Fruit fly (Drosophila melanogaster) ovary, adult (tissue): Measurements from ENCODE around the gene Lcp65Ag1.

ENCODE experiments used
- CG17801 ChIP-seq: fragments of 200-800 bp; optimal IDR thresholded peaks from 2 replicates; lab custom pipeline; 2019; ENCODE audit warnings: missing biosample characterization, mild to moderate bottlenecking, missing genetic modification characterization, moderate library complexity; ENCODE audit not compliant: partially characterized antibody

Gene Lcp65Ag1

dm6 chr3L:6110673-6111449, 24.2 kb downstream of the Lcp65Ag1 start:
- TF ChIP-seq CG17801 (GFP tag; lab: Kevin White, UChicago): no peak

DNA sequence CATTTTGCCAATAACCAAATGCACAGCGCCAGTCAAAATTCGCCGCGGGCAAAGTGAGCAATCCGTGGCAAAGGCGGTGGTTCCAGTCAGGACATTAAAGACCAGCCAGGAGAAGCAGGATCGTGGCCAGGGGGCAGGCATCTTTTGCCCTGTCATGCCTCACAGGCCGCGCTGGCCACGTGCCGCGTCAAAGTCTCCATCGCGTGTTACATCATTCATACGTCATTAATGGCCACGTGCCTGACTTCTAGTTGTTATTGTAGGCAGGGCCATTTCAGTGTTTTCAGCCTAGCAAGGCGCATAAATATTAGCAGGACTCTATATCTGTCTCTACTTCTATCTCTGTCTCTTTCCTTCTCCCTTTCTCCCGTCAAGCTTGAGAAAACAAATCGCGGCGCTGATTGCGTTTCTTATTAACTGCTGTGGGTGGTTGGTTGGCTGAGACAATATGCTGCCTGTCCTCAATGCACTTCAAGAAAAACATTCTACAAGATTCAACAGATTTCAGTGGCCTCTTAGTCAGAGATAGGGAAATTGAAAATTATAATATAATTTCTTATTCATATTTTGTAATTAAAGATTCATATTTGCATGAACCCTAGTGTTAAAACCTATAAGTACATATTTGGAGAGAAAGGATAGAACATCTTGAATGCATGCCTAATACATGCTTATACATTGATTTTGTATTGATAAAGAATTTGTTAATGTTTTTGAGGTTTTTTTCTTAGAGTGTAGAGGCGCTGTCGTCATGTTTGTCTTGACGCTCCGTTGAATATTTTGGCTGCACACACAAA, 26.6 kb downstream of the Lcp65Ag1 start:
- no peak for TF ChIP-seq CG17801 (GFP tag; lab: Kevin White, UChicago)

- no peak for TF ChIP-seq CG17801 (GFP tag; lab: Kevin White, UChicago)
Observed at dm6 chr3L:6106717-6107116, 28.4 kb downstream of the Lcp65Ag1 start.

DNA sequence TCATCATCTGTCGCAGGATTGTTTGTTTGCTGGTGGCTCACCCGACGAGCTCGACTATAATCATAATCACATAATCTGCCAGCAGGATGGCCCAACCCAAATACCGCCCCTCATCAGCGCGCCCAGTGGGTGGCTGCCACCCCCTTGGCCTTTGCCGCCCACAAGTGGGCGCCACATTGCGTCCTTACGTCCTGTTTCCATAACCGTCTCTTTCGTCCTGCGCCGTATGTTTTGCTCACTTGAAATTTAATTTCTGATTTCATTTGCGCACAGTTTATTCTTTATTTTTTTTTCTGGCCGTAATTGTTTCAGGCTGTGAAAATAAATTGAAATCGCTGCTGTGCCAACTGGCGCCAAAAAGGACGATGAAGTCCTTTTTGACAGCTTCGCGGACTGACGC, 29.6 kb downstream of the Lcp65Ag1 start:
- no peak for TF ChIP-seq CG17801 (GFP tag; lab: Kevin White, UChicago)

DNA sequence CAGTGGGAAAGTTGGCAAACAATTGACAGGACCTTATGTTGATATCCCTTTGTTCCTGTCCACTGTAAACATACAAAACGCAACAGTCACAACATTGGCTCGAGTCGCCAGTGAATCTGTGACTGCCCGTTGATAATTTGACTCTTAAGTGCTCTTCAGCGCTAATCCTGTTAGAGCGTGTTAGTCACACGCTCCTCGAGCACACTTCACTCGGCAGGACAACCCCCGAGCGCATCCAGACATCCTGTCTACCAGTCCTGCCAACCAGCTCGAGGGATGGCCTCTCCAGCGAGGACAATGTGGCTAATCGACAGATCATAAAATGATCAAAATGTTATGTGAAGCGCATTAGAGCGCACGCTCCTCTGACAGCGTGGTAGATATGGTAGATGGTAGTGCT, 30.5 kb downstream of the Lcp65Ag1 start:
- TF ChIP-seq CG17801 (GFP tag; lab: Kevin White, UChicago): no peak

DNA sequence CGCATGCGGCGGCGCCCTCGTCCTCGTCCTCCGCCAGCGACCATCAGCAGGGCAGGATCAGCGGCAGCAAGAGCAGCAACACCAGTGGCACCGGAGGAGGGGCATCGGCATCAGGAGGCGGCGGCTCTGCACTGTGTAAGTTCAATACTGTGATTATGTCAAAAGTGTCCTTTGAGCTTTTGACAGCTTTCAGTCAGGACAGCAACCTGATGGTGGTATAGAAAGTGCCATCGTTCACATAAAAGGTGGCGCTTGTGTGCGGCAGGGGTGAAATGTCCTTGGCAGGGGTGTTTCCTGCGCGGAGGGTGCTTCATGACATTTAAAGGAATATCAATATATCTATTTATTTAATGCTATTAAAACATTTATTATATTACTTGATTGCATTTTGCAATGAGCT, 31.4 kb downstream of the Lcp65Ag1 start:
- TF ChIP-seq CG17801 (GFP tag; lab: Kevin White, UChicago): no peak

- TF ChIP-seq CG17801 (GFP tag; lab: Kevin White, UChicago): no peak
Observed at dm6 chr3L:6097270-6097669, 37.8 kb downstream of the Lcp65Ag1 start, which contains the start of gene Ets65A. Gene Ets65A (plus strand): TSS chr3L:6097617.

DNA sequence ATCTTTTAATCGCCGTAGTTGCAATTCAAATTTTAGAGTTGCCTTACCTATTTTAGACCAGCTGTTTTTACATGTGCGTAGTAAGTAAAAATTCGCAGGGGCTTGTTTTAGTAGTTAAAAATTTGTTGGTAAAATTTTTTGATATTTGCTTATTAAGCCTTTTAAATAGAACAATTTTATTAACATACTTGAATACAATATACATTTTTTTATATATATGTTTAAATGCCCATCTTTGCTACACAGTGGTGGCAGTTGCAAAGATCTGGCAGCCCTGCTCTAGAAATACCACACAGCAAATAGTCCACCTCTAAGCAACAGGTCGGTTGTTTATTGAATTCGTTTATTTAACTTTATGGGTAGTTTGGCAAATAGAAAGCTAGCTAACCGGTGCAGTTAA, 40.4 kb downstream of the Lcp65Ag1 start, which contains the start of the genes CG10467 and loj:
TSS of gene CG10467 (minus strand) at position 51 of the 400 bp plus-strand sequence.
TSS of gene loj (plus strand) at position 291 of the 400 bp plus-strand sequence.
- peak; percentile 91 for TF ChIP-seq CG17801 (GFP tag; lab: Kevin White, UChicago)

- no peak for TF ChIP-seq CG17801 (GFP tag; lab: Kevin White, UChicago)
Observed at dm6 chr3L:6093213-6093612, 41.9 kb downstream of the Lcp65Ag1 start, which contains the start of gene CG10469. Gene CG10469 (minus strand): TSS chr3L:6093313.

dm6 chr3L:6085988-6086387, 49.1 kb downstream of the Lcp65Ag1 start:
- TF ChIP-seq CG17801 (GFP tag; lab: Kevin White, UChicago): no peak

dm6 chr3L:6085157-6085556, 49.9 kb downstream of the Lcp65Ag1 start:
- TF ChIP-seq CG17801 (GFP tag; lab: Kevin White, UChicago): no peak
